1 worm cellular context compared by ENCODE assay signal in genomic region chrII:6374646-6375045, ce11.
TF ChIP-seq lines count a peak whose summit lies in the region.

No protein-coding gene starts in this region.

TF ChIP-seq in whole organism, L3 larva, 47 proteins besides CTCF, POLR2A, EP300 and RAD21 (continued from another document):
- no peak for TF ChIP-seq fkh-2 (tag; optimal IDR thresholded peaks at IDR 0.05; lab: Kevin White, UChicago)
- no peak for TF ChIP-seq nhr-28 (tag; optimal IDR thresholded peaks at IDR 0.05; lab: Kevin White, UChicago)
- TF ChIP-seq nhr-25 (tag; optimal IDR thresholded peaks at IDR 0.05; lab: Kevin White, UChicago) = no peak
